Fruit fly (Drosophila melanogaster): ENCODE measurements around the gene MICU1.

Gene MICU1

DNA sequence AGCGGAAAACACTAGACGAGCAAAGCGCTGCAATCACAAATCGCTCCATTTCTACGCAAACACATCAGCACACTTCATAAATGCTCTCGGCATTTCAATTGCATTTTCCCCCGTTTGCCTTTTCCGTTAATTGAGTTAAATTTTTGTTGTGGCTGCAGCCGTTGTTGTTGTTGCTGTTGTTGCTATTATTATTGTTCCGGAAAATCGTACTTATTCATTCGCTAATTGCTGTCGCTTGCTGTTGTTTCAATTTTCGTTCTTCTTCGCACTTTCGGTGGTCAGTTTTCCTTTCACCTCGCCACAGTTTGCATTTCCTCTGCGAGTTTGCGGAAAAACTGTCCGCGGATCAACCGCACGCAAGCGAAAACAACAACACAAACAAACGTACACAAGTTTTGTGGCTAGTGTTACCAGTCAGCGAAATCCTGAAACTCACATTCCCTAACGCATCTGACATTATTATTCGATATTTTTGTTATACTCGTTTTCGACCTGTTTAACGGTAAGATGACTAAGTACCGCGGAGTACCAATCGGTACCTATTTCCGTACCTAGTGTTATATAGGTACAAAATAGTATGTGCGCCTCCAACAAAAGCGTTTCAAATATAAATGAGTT lies 37.7 kb downstream of the MICU1 start, which contains the start of gene CG13784:
Gene CG13784 (minus strand): TSS at position 384 of the 618 bp plus-strand sequence.
- TF ChIP-seq Sin3A (optimal IDR thresholded peaks at IDR 0.05) (no peak), h (optimal IDR thresholded peaks at IDR 0.05) (no peak), insv (optimal IDR thresholded peaks at IDR 0.05) (no peak), psq (optimal IDR thresholded peaks at IDR 0.05) (no peak), ttk (optimal IDR thresholded peaks at IDR 0.05) (no peak), Myc (optimal IDR thresholded peaks at IDR 0.05) (no peak)

DNA sequence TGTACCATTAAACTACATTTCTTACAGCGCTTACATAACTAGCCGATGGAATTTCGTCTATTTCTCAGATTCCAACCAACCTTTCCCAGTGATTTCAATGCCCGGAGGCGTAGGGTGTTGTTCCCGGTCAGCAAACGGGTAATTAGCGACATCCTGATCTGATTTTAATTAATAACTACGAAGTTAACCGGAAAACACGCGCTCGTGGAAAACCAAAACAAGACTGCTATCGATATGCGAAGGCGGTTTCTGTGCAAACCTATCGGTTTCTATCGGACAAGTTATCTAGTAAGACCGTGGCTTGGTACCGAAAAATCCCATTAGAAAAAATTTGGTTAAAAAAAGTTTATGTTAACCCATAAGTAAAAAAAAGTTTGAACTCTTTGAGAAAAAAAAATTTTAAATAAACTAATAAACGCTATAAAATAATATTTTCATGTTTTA lies 40.8 kb downstream of the MICU1 start, which contains the start of gene mEFG1:
Gene mEFG1 (minus strand): TSS at position 253 of the 444 bp plus-strand sequence.
- TF ChIP-seq ttk (optimal IDR thresholded peaks at IDR 0.05) (no peak), Myc (optimal IDR thresholded peaks at IDR 0.05) (no peak), Sin3A (optimal IDR thresholded peaks at IDR 0.05) (no peak), insv (optimal IDR thresholded peaks at IDR 0.05) (no peak), h (optimal IDR thresholded peaks at IDR 0.05) (no peak), psq (optimal IDR thresholded peaks at IDR 0.05) (no peak)

DNA sequence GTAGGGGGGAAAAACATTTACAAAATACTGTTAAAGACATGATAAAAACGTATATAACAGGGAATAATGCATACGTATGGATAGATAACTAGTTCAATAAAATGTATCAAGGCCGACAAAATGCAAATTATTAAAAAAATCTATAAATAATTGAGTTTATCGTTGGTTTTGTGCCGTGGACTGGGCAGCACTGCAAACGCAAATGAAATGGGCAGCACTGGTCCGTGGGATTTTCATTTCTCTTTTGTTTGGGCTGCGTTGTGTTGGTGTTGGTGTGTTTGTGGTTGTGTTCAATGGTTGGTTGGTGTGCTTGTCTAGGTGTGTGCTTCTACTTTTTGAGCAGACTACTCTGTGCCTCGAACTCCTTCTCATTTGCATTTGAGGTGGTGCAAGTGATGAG lies 44.6 kb downstream of the MICU1 start:
- no peak for TF ChIP-seq Sin3A (optimal IDR thresholded peaks at IDR 0.05)
- no peak for TF ChIP-seq insv (optimal IDR thresholded peaks at IDR 0.05)
- no peak for TF ChIP-seq Myc (optimal IDR thresholded peaks at IDR 0.05)
- TF ChIP-seq h (optimal IDR thresholded peaks at IDR 0.05), result no peak
- no peak for TF ChIP-seq ttk (optimal IDR thresholded peaks at IDR 0.05)
- no peak for TF ChIP-seq psq (optimal IDR thresholded peaks at IDR 0.05)

DNA sequence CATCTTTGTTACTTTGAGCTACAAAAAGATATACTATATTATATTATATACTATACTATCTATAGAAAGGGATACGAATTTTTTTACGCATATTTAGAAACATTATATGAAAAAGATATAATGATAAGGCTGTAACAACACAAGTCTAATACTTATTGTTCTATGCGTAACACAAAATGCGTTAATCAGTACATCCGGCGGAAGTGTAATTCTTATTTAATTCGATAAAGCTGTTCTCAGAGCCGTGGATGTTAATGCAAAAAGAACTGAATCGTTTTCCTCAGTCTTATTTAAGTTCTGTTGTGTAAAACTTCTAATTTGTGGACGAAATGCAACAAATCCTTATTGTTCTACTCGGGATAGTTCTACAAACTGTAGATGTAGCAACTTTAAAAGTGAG lies 45.4 kb downstream of the MICU1 start, which contains the start of gene CG43799:
Gene CG43799 (plus strand): TSS at position 301 of the 400 bp plus-strand sequence.
- TF ChIP-seq insv (optimal IDR thresholded peaks at IDR 0.05) (no peak), psq (optimal IDR thresholded peaks at IDR 0.05) (no peak), h (optimal IDR thresholded peaks at IDR 0.05) (no peak), ttk (optimal IDR thresholded peaks at IDR 0.05) (no peak), Sin3A (optimal IDR thresholded peaks at IDR 0.05) (no peak), Myc (optimal IDR thresholded peaks at IDR 0.05) (no peak)

DNA sequence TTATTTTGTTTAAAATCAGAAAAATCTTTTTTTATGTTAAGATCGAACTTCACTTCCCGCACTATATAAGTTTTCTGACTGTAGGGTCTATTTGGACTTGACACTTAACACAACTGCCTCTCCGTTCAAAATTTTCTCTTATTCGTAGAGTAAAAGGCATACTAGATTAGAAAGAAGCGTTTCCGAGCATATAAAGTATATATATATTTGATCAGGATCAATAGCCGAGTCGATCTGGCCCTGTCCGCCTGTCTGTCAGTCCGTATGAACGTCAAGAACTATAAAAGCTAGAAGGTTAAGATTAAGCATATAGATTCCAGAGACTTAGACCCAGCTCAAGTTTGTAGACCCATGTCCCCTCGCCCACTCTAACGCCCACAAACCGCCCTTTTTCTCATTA lies 50.7 kb downstream of the MICU1 start, which contains the start of gene CG43800:
Gene CG43800 (minus strand): TSS at position 101 of the 400 bp plus-strand sequence.
- TF ChIP-seq insv (optimal IDR thresholded peaks at IDR 0.05), result no peak
- TF ChIP-seq ttk (optimal IDR thresholded peaks at IDR 0.05), result no peak
- no peak for TF ChIP-seq h (optimal IDR thresholded peaks at IDR 0.05)
- TF ChIP-seq Myc (optimal IDR thresholded peaks at IDR 0.05), result no peak
